Worm (Caenorhabditis elegans) whole organism, L4 larva: ENCODE measurements around the gene col-162.

Source experiments
- F37D6.2 ChIP-seq: sonication (generic microtip); optimal IDR thresholded peaks from 2 replicates; lab custom pipeline; 2016; ENCODE audit warnings: mild to moderate bottlenecking, missing genetic modification characterization, missing compliant biosample characterization
- F44E2.7 ChIP-seq: fragments of 200-800 bp; sonication (Bioruptor generic); IDR thresholded peaks from 2 replicates; pipeline ENCODE4 v2.1.2; 2022; ENCODE audit warnings: missing genetic modification characterization, missing compliant biosample characterization
- T26A8.4 ChIP-seq: fragments of 200-800 bp; sonication (Bioruptor generic); IDR thresholded peaks from 2 replicates; pipeline ENCODE4 v1.3.6; 2022; ENCODE audit warnings: missing genetic modification characterization, missing compliant biosample characterization
- Y48G9A.11 ChIP-seq: fragments of 200-800 bp; sonication (Bioruptor generic); IDR thresholded peaks from 2 replicates; pipeline ENCODE4 v1.3.6; 2022; ENCODE audit warnings: missing genetic modification reagents, missing genetic modification characterization, missing compliant biosample characterization
- ZK337.2 ChIP-seq: fragments of 200-800 bp; sonication (Bioruptor generic); IDR thresholded peaks from 2 replicates; pipeline ENCODE4 v1.3.6; 2022; ENCODE audit warnings: missing genetic modification reagents, missing genetic modification characterization, missing compliant biosample characterization
- aha-1 ChIP-seq: fragments of 150-350 bp; peaks from one replicate; lab custom pipeline; 2014; ENCODE audit warnings: missing biosample characterization, missing genetic modification characterization
- arid-1 ChIP-seq: fragments of 200-800 bp; sonication (Bioruptor generic); conservative IDR thresholded peaks from 2 replicates; pipeline ENCODE4 v1.3.6; 2022; ENCODE audit warnings: missing genetic modification reagents, missing genetic modification characterization, missing compliant biosample characterization
- ceh-20 ChIP-seq: fragments of 200-800 bp; sonication (Bioruptor generic); IDR thresholded peaks from 2 replicates; pipeline ENCODE4 v1.3.6; 2022; ENCODE audit warnings: missing genetic modification reagents, missing genetic modification characterization, missing compliant biosample characterization
- ceh-28 ChIP-seq: fragments of 150-350 bp; optimal IDR thresholded peaks from 2 replicates; lab custom pipeline; 2014; ENCODE audit warnings: missing biosample characterization, missing genetic modification reagents, missing genetic modification characterization
- ceh-62 ChIP-seq: sonication (generic microtip); optimal IDR thresholded peaks from 2 replicates; lab custom pipeline; 2017; ENCODE audit warnings: missing biosample characterization, missing genetic modification characterization
- ces-1 ChIP-seq: fragments of 150-350 bp; sonication (generic microtip); optimal IDR thresholded peaks from 4 replicates; lab custom pipeline; 2014; ENCODE audit warnings: missing biosample characterization, missing genetic modification reagents, missing genetic modification characterization
- cey-2 ChIP-seq: sonication (generic microtip); optimal IDR thresholded peaks from 3 replicates; lab custom pipeline; 2017; ENCODE audit warnings: missing genetic modification characterization, mild to moderate bottlenecking, missing compliant biosample characterization, antibody characterized with exemption, borderline replicate concordance; ENCODE audit not compliant: insufficient read depth
- dmd-9 ChIP-seq: fragments of 200-800 bp; sonication (Bioruptor generic); IDR thresholded peaks from 2 replicates; pipeline ENCODE4 v1.3.6; 2022; ENCODE audit warnings: missing genetic modification reagents, missing genetic modification characterization, missing compliant biosample characterization
- duxl-1 ChIP-seq: sonication (generic microtip); optimal IDR thresholded peaks from 2 replicates; lab custom pipeline; 2016; ENCODE audit warnings: mild to moderate bottlenecking, missing genetic modification characterization, moderate library complexity, missing compliant biosample characterization; ENCODE audit not compliant: poor library complexity
- dve-1 ChIP-seq: sonication (generic microtip); optimal IDR thresholded peaks from 2 replicates; lab custom pipeline; 2017; ENCODE audit warnings: antibody characterized with exemption, mild to moderate bottlenecking, missing genetic modification characterization, missing compliant biosample characterization; ENCODE audit not compliant: insufficient read depth
- egl-27 ChIP-seq: sonication (generic microtip); optimal IDR thresholded peaks from 3 replicates; lab custom pipeline; 2017; ENCODE audit warnings: missing biosample characterization, missing genetic modification reagents, missing genetic modification characterization
- fos-1 ChIP-seq: fragments of 150-350 bp; optimal IDR thresholded peaks from 2 replicates; lab custom pipeline; 2014; ENCODE audit warnings: missing biosample characterization, missing genetic modification characterization
- hlh-30 ChIP-seq: sonication (generic microtip); optimal IDR thresholded peaks from 2 replicates; lab custom pipeline; 2017; ENCODE audit warnings: antibody characterized with exemption, mild to moderate bottlenecking, missing genetic modification characterization, missing compliant biosample characterization; ENCODE audit not compliant: insufficient read depth
- hmg-1.1 ChIP-seq: fragments of 200-800 bp; sonication (Bioruptor generic); IDR thresholded peaks from 2 replicates; pipeline ENCODE4 v1.3.6; 2022; ENCODE audit warnings: missing genetic modification reagents, missing genetic modification characterization, missing compliant biosample characterization
- lin-13 ChIP-seq: fragments of 150-350 bp; optimal IDR thresholded peaks from 2 replicates; lab custom pipeline; 2014; ENCODE audit warnings: missing biosample characterization, missing genetic modification reagents, missing genetic modification characterization
- lin-29 ChIP-seq: fragments of 200-800 bp; sonication (Bioruptor generic); IDR thresholded peaks from 2 replicates; pipeline ENCODE4 v1.3.6; 2022; ENCODE audit warnings: missing genetic modification reagents, missing genetic modification characterization, missing compliant biosample characterization
- lin-39 ChIP-seq: fragments of 150-350 bp; optimal IDR thresholded peaks from 2 replicates; lab custom pipeline; 2014; ENCODE audit warnings: missing biosample characterization, missing genetic modification reagents, missing genetic modification characterization
- lsy-2 ChIP-seq, 2 experiments: fragments of 150-350 bp in 1 of 2; sonication (generic microtip) in 1 of 2; optimal IDR thresholded peaks; 2 replicates each; lab custom pipeline; 2014 to 2017; ENCODE audit warnings: missing biosample characterization in 2 of 2, missing genetic modification characterization in 2 of 2
- mep-1 ChIP-seq: fragments of 150-350 bp; sonication (generic microtip); optimal IDR thresholded peaks from 3 replicates; lab custom pipeline; 2014; ENCODE audit warnings: missing biosample characterization, missing genetic modification characterization
- nhr-10 ChIP-seq: fragments of 150-350 bp; optimal IDR thresholded peaks from 2 replicates; lab custom pipeline; 2014; ENCODE audit warnings: missing biosample characterization, missing genetic modification characterization
- nhr-102 ChIP-seq: sonication (generic microtip); optimal IDR thresholded peaks from 2 replicates; lab custom pipeline; 2016; ENCODE audit warnings: mild to moderate bottlenecking, missing genetic modification characterization, moderate library complexity, missing compliant biosample characterization
- nhr-25 ChIP-seq: sonication (generic microtip); optimal IDR thresholded peaks from 2 replicates; lab custom pipeline; 2017; ENCODE audit warnings: missing genetic modification characterization, mild to moderate bottlenecking, missing compliant biosample characterization, antibody characterized with exemption, moderate library complexity, borderline replicate concordance; ENCODE audit not compliant: insufficient read depth
- nhr-28 ChIP-seq: fragments of 150-350 bp; optimal IDR thresholded peaks from 2 replicates; lab custom pipeline; 2014; ENCODE audit warnings: missing biosample characterization, missing genetic modification characterization
- nhr-41 ChIP-seq: fragments of 200-800 bp; sonication (Bioruptor generic); IDR thresholded peaks from 2 replicates; pipeline ENCODE4 v1.3.6; 2022; ENCODE audit warnings: missing genetic modification reagents, missing genetic modification characterization, missing compliant biosample characterization
- nhr-6 ChIP-seq: fragments of 150-350 bp; optimal IDR thresholded peaks from 2 replicates; lab custom pipeline; 2014; ENCODE audit warnings: missing biosample characterization, missing genetic modification characterization
- nhr-77 ChIP-seq: fragments of 150-350 bp; optimal IDR thresholded peaks from 2 replicates; lab custom pipeline; 2014; ENCODE audit warnings: missing biosample characterization, missing genetic modification characterization
- php-3 ChIP-seq: fragments of 200-800 bp; sonication (Bioruptor generic); IDR thresholded peaks from 2 replicates; pipeline ENCODE4 v1.3.6; 2022; ENCODE audit warnings: missing genetic modification reagents, missing genetic modification characterization, missing compliant biosample characterization
- saeg-2 ChIP-seq: fragments of 200-800 bp; sonication (Bioruptor generic); IDR thresholded peaks from 2 replicates; pipeline ENCODE4 v1.3.6; 2022; ENCODE audit warnings: missing genetic modification reagents, missing genetic modification characterization, missing compliant biosample characterization
- skn-1 ChIP-seq: fragments of 150-350 bp; optimal IDR thresholded peaks from 2 replicates; lab custom pipeline; 2014; ENCODE audit warnings: missing biosample characterization, missing genetic modification characterization
- snpc-4 ChIP-seq: fragments of 150-350 bp; optimal IDR thresholded peaks from 2 replicates; lab custom pipeline; 2014; ENCODE audit warnings: missing biosample characterization, missing genetic modification characterization
- spr-1 ChIP-seq: sonication (generic microtip); optimal IDR thresholded peaks from 2 replicates; lab custom pipeline; 2016; ENCODE audit warnings: mild to moderate bottlenecking, missing genetic modification characterization, missing compliant biosample characterization
- spr-3 ChIP-seq: fragments of 200-800 bp; sonication (Bioruptor generic); optimal IDR thresholded peaks from 2 replicates; lab custom pipeline; 2018; ENCODE audit warnings: mild to moderate bottlenecking, missing genetic modification characterization, missing compliant biosample characterization
- tag-97 ChIP-seq: fragments of 200-800 bp; sonication (Bioruptor generic); IDR thresholded peaks from 2 replicates; pipeline ENCODE4 v1.3.6; 2022; ENCODE audit warnings: missing genetic modification characterization, missing compliant biosample characterization
- unc-62 ChIP-seq, 3 experiments: fragments of 150-350 bp in 1 of 3; sonication (generic microtip); optimal IDR thresholded peaks in 2 of 3; peaks in 1 of 3; 1 replicate in 1 of 3; 2 replicates in 2 of 3; lab custom pipeline; 2014 to 2017; ENCODE audit warnings: missing biosample characterization in 3 of 3, missing genetic modification characterization in 3 of 3, missing genetic modification reagents in 3 of 3, missing genotype in 1 of 3
- vab-7 ChIP-seq: fragments of 200-800 bp; sonication (Bioruptor generic); IDR thresholded peaks from 2 replicates; pipeline ENCODE4 v1.3.6; 2022; ENCODE audit warnings: missing genetic modification reagents, missing genetic modification characterization, missing compliant biosample characterization
- zag-1 ChIP-seq: fragments of 150-350 bp; optimal IDR thresholded peaks from 2 replicates; lab custom pipeline; 2014; ENCODE audit warnings: missing biosample characterization, missing genetic modification characterization

Gene col-162

DNA sequence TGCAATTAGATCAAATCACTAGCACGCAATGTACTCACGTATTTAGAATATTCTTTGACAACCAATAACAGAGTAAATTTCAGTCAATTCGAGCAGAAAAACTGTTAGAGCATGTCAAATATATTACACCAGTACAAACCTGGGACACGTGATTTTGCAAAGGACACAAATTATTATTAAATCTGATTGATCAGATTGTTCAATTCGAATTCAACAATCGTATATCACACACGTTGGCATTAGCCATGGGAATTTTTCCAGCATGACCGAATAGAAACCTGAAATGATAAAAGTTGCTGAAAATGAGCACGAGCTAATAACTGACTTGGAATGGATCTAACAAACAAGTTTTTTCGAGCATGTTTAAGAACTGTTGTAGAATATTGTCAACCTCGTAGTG is 18.7 kb upstream of the col-162 start, which contains the start of gene srv-9:
TSS of gene srv-9 (minus strand) at position 101 of the 400 bp plus-strand sequence.
- TF ChIP-seq aha-1 (tag; lab: Kevin White, UChicago) = peak; percentile 44
- TF ChIP-seq spr-1 (tag; lab: Kevin White, UChicago) = no peak
- TF ChIP-seq lsy-2 (tag; optimal IDR thresholded peaks at IDR 0.05; lab: Kevin White, UChicago) = no peak
- no peak for TF ChIP-seq lin-13 (GFP tag; lab: Kevin White, UChicago)
- no peak for TF ChIP-seq nhr-77 (tag; lab: Kevin White, UChicago)

DNA sequence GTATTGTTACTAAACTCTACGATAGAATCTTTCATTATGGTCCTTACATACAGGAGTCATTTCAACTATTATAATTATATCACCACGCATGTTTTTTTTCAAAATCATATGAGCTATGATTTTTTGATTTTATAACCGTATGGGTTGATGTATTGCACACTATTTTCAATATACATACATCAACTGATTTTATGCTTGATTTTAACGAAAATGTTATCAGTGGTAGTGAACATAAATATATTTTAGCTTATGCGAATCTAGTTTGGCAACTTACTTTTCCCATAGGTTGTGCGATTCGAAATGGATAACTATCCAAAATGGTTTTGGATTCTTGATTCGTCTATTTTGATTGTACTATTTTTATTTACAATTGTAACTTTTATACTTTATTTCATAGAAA is 18.2 kb upstream of the col-162 start, which contains the start of gene srv-10:
TSS of gene srv-10 (plus strand) at position 301 of the 400 bp plus-strand sequence.
- TF ChIP-seq ces-1 (GFP tag; lab: Kevin White, UChicago) (no peak), ceh-20 (GFP tag; lab: Robert Waterston, UW) (no peak), saeg-2 (no peak), nhr-102 (tag; lab: Kevin White, UChicago) (no peak), F37D6.2 (tag; lab: Kevin White, UChicago) (no peak), tag-97 (no peak), ceh-28 (tag; lab: Kevin White, UChicago) (no peak), dve-1 (tag; lab: Kevin White, UChicago) (no peak), F44E2.7 (GFP tag; lab: Robert Waterston, UW) (no peak), arid-1 (no peak), mep-1 (tag; lab: Kevin White, UChicago) (no peak), fos-1 (no peak), Y48G9A.11 (GFP tag; lab: Robert Waterston, UW) (no peak), ZK337.2 (GFP tag; lab: Robert Waterston, UW) (no peak), cey-2 (tag; lab: Kevin White, UChicago) (no peak), lin-39 (tag; lab: Kevin White, UChicago) (no peak), snpc-4 (tag; lab: Kevin White, UChicago) (no peak), nhr-28 (no peak)

DNA sequence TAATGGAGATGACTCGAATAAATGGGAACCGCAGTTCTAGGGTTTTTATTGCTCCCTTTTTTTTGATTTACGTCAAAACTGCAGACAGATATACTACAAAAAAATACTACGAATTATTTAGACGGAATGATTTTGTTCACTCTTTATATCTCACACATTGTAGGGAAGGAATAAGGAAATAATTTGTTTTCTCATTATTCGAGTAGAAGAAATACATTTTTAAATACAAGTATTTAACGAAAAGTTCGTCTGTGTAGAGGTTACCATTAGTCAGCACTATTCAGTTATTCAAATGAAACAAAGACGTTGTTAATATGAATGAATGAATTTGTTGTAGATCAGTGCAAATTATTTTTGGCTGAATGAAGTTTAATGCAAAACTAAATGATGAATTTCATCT is 15.0 kb upstream of the col-162 start, which contains the start of gene srd-18:
TSS of gene srd-18 (minus strand) at position 101 of the 400 bp plus-strand sequence.
- TF ChIP-seq T26A8.4 (GFP tag; lab: Robert Waterston, UW) (no peak), saeg-2 (no peak), php-3 (GFP tag; lab: Robert Waterston, UW) (no peak), ZK337.2 (GFP tag; lab: Robert Waterston, UW) (no peak), lin-29 (GFP tag; lab: Robert Waterston, UW) (no peak), nhr-10 (tag; lab: Kevin White, UChicago) (no peak), nhr-25 (no peak), spr-3 (GFP tag; lab: Kevin White, UChicago) (no peak), tag-97 (no peak), skn-1 (no peak), dmd-9 (GFP tag; lab: Robert Waterston, UW) (no peak), nhr-6 (no peak), nhr-41 (GFP tag; lab: Robert Waterston, UW) (no peak), nhr-28 (no peak), zag-1 (tag; lab: Kevin White, UChicago) (no peak), duxl-1 (tag; lab: Kevin White, UChicago) (no peak), hmg-1.1 (GFP tag; lab: Robert Waterston, UW) (no peak), vab-7 (GFP tag; lab: Robert Waterston, UW) (no peak)

DNA sequence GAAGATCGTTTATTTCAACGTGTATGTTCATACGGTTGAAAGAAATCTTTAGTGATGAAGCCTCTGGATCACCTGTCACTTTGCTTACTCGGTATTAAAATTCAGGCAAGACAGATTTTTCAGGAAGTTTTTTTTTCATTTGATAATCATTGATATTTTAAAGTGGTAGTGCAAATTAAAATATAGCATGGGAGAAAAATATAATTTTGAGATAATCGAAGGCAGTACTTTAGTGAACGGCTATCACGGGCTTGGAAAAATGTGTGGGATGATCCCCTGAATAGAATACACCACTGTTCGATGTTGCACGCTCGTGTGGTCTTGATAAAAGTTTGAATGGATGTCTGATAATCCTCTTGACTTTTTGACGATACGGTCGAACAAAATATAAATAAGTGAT is 14.4 kb upstream of the col-162 start:
- TF ChIP-seq egl-27 (tag; lab: Kevin White, UChicago) = no peak
- no peak for TF ChIP-seq cey-2 (tag; lab: Kevin White, UChicago)
- TF ChIP-seq ceh-62 (tag; lab: Kevin White, UChicago) = no peak
- peak in 1 of 2 experiments; percentile 96 for TF ChIP-seq unc-62 (GFP tag; optimal IDR thresholded peaks at IDR 0.05 in 1 of 2; lab: Kevin White, UChicago)
- no peak for TF ChIP-seq unc-62 (tag; optimal IDR thresholded peaks at IDR 0.05; lab: Kevin White, UChicago)
- TF ChIP-seq hlh-30 (tag; lab: Kevin White, UChicago) = no peak
